Fruit fly (Drosophila melanogaster): ENCODE results near the gene RpL36A.

The RpL36A gene

dm6 chr2L:7993984-7994854, 48.5 kb downstream of the RpL36A start, which contains the start of gene pes (continued):
- TF ChIP-seq ranshi (GFP tag; IDR thresholded peaks at IDR 0.05) (peak; percentile 93), phol (tag; optimal IDR thresholded peaks at IDR 0.05) (peak; percentile 93), Neu2 (GFP tag; optimal IDR thresholded peaks at IDR 0.05; ENCODE audit: borderline replicate concordance) (peak; percentile 62), gfzf (GFP tag; optimal IDR thresholded peaks at IDR 0.05) (peak; percentile 8), oc (tag; optimal IDR thresholded peaks at IDR 0.05) (peak; percentile 83), YL-1 (GFP tag; optimal IDR thresholded peaks at IDR 0.05) (no peak), sens (GFP tag) (peak; percentile 80), D19B (GFP tag; optimal IDR thresholded peaks at IDR 0.05) (peak; percentile 88), disco-r (GFP tag; optimal IDR thresholded peaks at IDR 0.05) (no peak), CG1647 (GFP tag; optimal IDR thresholded peaks at IDR 0.05) (peak; percentile 87), inv (GFP tag; IDR thresholded peaks at IDR 0.05; ENCODE audit: partially characterized antibody) (peak; percentile 43; the same call in 1 of the 2 replicates), sd (tag; optimal IDR thresholded peaks at IDR 0.05) (peak; percentile 78), Stat92E (GFP tag; optimal IDR thresholded peaks at IDR 0.05) (peak in 1 of 3 experiments; percentile 95), CoRest (tag; optimal IDR thresholded peaks at IDR 0.05) (peak; percentile 94), CG13424 (tag; optimal IDR thresholded peaks at IDR 0.05) (peak; percentile 20), pzg (GFP tag; optimal IDR thresholded peaks at IDR 0.05) (no peak), fd96Cb (tag; optimal IDR thresholded peaks at IDR 0.05) (peak; percentile 89), fd102C (GFP tag; optimal IDR thresholded peaks at IDR 0.05) (no peak), Rfx (GFP tag; IDR thresholded peaks at IDR 0.05) (peak; percentile 63), CG18599 (GFP tag; optimal IDR thresholded peaks at IDR 0.05) (peak; percentile 97), Ada2b (GFP tag; IDR thresholded peaks at IDR 0.05) (peak; percentile 89), CG3163 (GFP tag; optimal IDR thresholded peaks at IDR 0.05) (peak; percentile 90), Kr (GFP tag; optimal IDR thresholded peaks at IDR 0.05) (peak; percentile 34), CG33557 (GFP tag; optimal IDR thresholded peaks at IDR 0.05) (peak; percentile 31), sim (GFP tag; IDR thresholded peaks at IDR 0.05) (0 out of 2 replicates have a peak, but pooled peaks have one; percentile 11), cad (GFP tag; optimal IDR thresholded peaks at IDR 0.05) (no peak), CG15269 (tag; optimal IDR thresholded peaks at IDR 0.05) (peak; percentile 29), sob (GFP tag; IDR thresholded peaks at IDR 0.05) (peak; percentile 64), Drgx (GFP tag; IDR thresholded peaks at IDR 0.05) (peak; percentile 94), CG32532 (GFP tag; IDR thresholded peaks at IDR 0.05) (peak; percentile 96), Bgb (GFP tag; IDR thresholded peaks at IDR 0.05; ENCODE audit: partially characterized antibody) (peak; percentile 63; the same call in 1 of the 2 replicates), Dfd (GFP tag; optimal IDR thresholded peaks at IDR 0.05) (no peak), ap (GFP tag; IDR thresholded peaks at IDR 0.05) (peak; percentile 67), bbx (GFP tag; IDR thresholded peaks at IDR 0.05; ENCODE audit: partially characterized antibody) (peak; percentile 56; the same call in 1 of the 2 replicates), knrl (GFP tag; IDR thresholded peaks at IDR 0.05; ENCODE audit: partially characterized antibody) (peak; percentile 28; the same call in 1 of the 3 replicates), da (GFP tag; optimal IDR thresholded peaks at IDR 0.05) (peak; percentile 62), E2f1 (GFP tag; IDR thresholded peaks at IDR 0.05) (peak; percentile 94), sima (GFP tag; optimal IDR thresholded peaks at IDR 0.05) (peak; percentile 10), CG16779 (GFP tag; IDR thresholded peaks at IDR 0.05) (peak; percentile 80), CG5245 (GFP tag; optimal IDR thresholded peaks at IDR 0.05) (peak; percentile 90), sr (GFP tag; IDR thresholded peaks at IDR 0.05) (peak; percentile 46; the same call in 2 of the 3 replicates), CG17912 (GFP tag; optimal IDR thresholded peaks at IDR 0.05) (peak; percentile 59), CG9817 (tag; optimal IDR thresholded peaks at IDR 0.05) (peak; percentile 84), CG32767 (GFP tag; IDR thresholded peaks at IDR 0.05) (peak; percentile 88), Bdp1 (GFP tag; optimal IDR thresholded peaks at IDR 0.05) (no peak), Usf (GFP tag; optimal IDR thresholded peaks at IDR 0.05) (peak; percentile 66), tna (GFP tag; IDR thresholded peaks at IDR 0.05; ENCODE audit: partially characterized antibody) (peak; percentile 51; the same call in 1 of the 2 replicates)
